Worm (Caenorhabditis elegans) whole organism, L4/young adult: ENCODE results near the gene Y116F11B.7.

Source experiments
- dao-5 ChIP-seq: sonication (generic microtip); optimal IDR thresholded peaks from 2 replicates; lab custom pipeline; 2016; ENCODE audit warnings: missing genotype, missing genetic modification characterization, moderate library complexity, missing compliant biosample characterization
- him-1 ChIP-seq: sonication (generic microtip); optimal IDR thresholded peaks from 2 replicates; lab custom pipeline; 2016; ENCODE audit warnings: missing genotype, missing genetic modification reagents, missing genetic modification characterization, missing compliant biosample characterization

DNA sequence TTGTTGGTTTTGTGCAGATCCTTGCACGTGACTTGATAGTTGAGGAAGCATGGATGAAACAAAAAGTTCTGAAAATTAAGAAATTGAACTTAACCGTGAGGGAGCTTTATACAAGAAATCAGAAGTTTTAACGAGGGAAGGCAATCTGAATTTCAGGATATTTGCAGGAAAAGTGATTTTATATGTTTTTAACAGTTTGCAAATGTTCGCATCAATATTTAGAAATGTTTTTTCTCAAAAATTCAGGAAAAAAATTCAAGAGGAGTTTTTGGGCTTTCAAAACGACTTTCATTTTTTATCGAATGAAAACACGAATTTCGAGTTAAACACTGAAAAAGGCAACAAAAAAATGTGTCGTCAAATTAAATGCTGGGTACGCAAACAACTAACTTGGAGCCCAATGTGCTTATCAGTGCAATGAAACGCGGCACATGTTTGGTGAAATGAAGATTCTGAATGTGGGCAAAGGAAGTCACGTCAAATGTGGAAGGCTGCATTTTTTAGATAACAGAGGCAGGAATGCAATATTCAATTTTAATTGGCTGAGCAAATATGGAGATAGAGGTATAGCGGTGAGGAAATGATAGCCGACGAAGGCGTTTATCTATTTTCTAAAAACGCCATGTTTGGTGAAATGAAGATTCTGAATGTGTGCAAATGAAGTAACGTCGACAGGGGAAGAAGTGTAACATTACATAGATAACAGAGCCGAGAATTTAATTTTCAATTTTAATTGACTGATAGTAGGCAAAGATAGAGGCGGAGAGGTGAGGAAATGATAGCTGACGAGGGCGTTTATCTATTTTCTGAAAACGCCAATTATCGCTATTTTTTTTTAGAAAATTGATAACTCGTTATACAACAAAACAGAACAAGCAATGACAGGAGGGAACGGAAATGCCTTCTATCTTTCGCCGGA, 1.9 kb upstream of the Y116F11B.7 start, which contains the start of gene Y116F11B.6:
- no peak for TF ChIP-seq dao-5
- no peak for TF ChIP-seq him-1 (tag; lab: Kevin White, UChicago)
